Fruit fly (Drosophila melanogaster) whole organism, embryonic: Measurements from ENCODE around the gene HipHop.
A peak's percentile ranks its signal among the peaks of the same experiment; 100 is the strongest.

ENCODE experiments used
- BtbVII ChIP-seq: fragments of 200-800 bp; sonication (Bioruptor generic); optimal IDR thresholded peaks from 3 replicates; lab custom pipeline; 2017; ENCODE audit warnings: missing biosample characterization, mild to moderate bottlenecking, missing genetic modification characterization
- CG10431 ChIP-seq: fragments of 200-800 bp; sonication (Bioruptor generic); optimal IDR thresholded peaks from 3 replicates; lab custom pipeline; 2018; ENCODE audit warnings: missing biosample characterization, mild to moderate bottlenecking, missing genetic modification characterization
- CG10565 ChIP-seq: fragments of 200-800 bp; sonication (Bioruptor generic); optimal IDR thresholded peaks from 3 replicates; lab custom pipeline; 2016; ENCODE audit warnings: missing biosample characterization, mild to moderate bottlenecking, missing genetic modification characterization
- CG11085 ChIP-seq: fragments of 200-800 bp; sonication (Bioruptor generic); IDR thresholded peaks from 2 replicates; pipeline ENCODE4 v1.3.6; 2022; ENCODE audit warnings: missing biosample characterization, missing genetic modification characterization
- CG11456 ChIP-seq: fragments of 200-800 bp; sonication (Bioruptor generic); IDR thresholded peaks from 3 replicates; pipeline ENCODE4 v1.3.6; 2022; ENCODE audit warnings: missing biosample characterization, missing genetic modification characterization
- CG11695 ChIP-seq: fragments of 200-800 bp; sonication (Bioruptor generic); IDR thresholded peaks from 3 replicates; pipeline ENCODE4 v1.3.6; 2022; ENCODE audit warnings: missing biosample characterization, missing genetic modification characterization
- CG14441 ChIP-seq: fragments of 200-800 bp; sonication (Bioruptor generic); IDR thresholded peaks from 2 replicates; pipeline ENCODE4 v1.3.6; 2022; ENCODE audit warnings: missing biosample characterization, missing genetic modification characterization
- CG1529 ChIP-seq: fragments of 200-800 bp; sonication (Bioruptor generic); optimal IDR thresholded peaks from 3 replicates; lab custom pipeline; 2018; ENCODE audit warnings: missing biosample characterization, missing genetic modification characterization
- CG15479 ChIP-seq: fragments of 200-800 bp; sonication (Bioruptor generic); optimal IDR thresholded peaks from 3 replicates; lab custom pipeline; 2019; ENCODE audit warnings: missing biosample characterization, mild to moderate bottlenecking, missing genetic modification characterization, moderate library complexity
- CG17912 ChIP-seq: fragments of 200-800 bp; sonication (Bioruptor generic); optimal IDR thresholded peaks from 2 replicates; lab custom pipeline; 2018; ENCODE audit warnings: missing biosample characterization, mild to moderate bottlenecking, missing genetic modification characterization
- CG18476 ChIP-seq: fragments of 200-800 bp; sonication (Bioruptor generic); optimal IDR thresholded peaks from 2 replicates; lab custom pipeline; 2016; ENCODE audit warnings: missing biosample characterization, mild to moderate bottlenecking, missing genetic modification characterization
- CG31224 ChIP-seq: fragments of 200-800 bp; sonication (Bioruptor generic); IDR thresholded peaks from 2 replicates; pipeline ENCODE4 v1.3.6; 2022; ENCODE audit warnings: missing biosample characterization, missing genetic modification characterization
- CG34422 ChIP-seq: fragments of 200-800 bp; sonication (Bioruptor generic); IDR thresholded peaks from 3 replicates; pipeline ENCODE4 v1.3.6; 2022; ENCODE audit warnings: missing biosample characterization, missing genetic modification characterization
- CG3838 ChIP-seq: fragments of 200-800 bp; sonication (Bioruptor generic); optimal IDR thresholded peaks from 3 replicates; lab custom pipeline; 2016; ENCODE audit warnings: missing biosample characterization, missing genetic modification characterization
- CG43689 ChIP-seq: fragments of 200-800 bp; sonication (Bioruptor generic); IDR thresholded peaks from 2 replicates; pipeline ENCODE4 v1.3.6; 2022; ENCODE audit warnings: missing biosample characterization, missing genetic modification characterization
- CG4404 ChIP-seq: fragments of 200-800 bp; sonication (Bioruptor generic); IDR thresholded peaks from 2 replicates; pipeline ENCODE4 v1.3.6; 2022; ENCODE audit warnings: missing biosample characterization, missing genetic modification characterization
- CG8388 ChIP-seq: fragments of 200-800 bp; sonication (Bioruptor generic); optimal IDR thresholded peaks from 2 replicates; lab custom pipeline; 2019; ENCODE audit warnings: missing biosample characterization, mild to moderate bottlenecking, missing genetic modification characterization, moderate library complexity
- Doc2 ChIP-seq: fragments of 200-800 bp; sonication (Bioruptor generic); IDR thresholded peaks from 2 replicates; pipeline ENCODE4 v1.3.6; 2022; ENCODE audit warnings: missing biosample characterization, missing genetic modification characterization
- Dp ChIP-seq: fragments of 200-800 bp; sonication (Bioruptor generic); optimal IDR thresholded peaks from 2 replicates; lab custom pipeline; 2018; ENCODE audit warnings: missing biosample characterization, mild to moderate bottlenecking, missing genetic modification characterization, moderate library complexity
- Fer2 ChIP-seq: fragments of 200-800 bp; sonication (Bioruptor generic); optimal IDR thresholded peaks from 2 replicates; lab custom pipeline; 2018; ENCODE audit warnings: missing biosample characterization, mild to moderate bottlenecking, missing genetic modification characterization, moderate library complexity
- Fer3 ChIP-seq: fragments of 200-800 bp; sonication (Bioruptor generic); optimal IDR thresholded peaks from 2 replicates; lab custom pipeline; 2018; ENCODE audit warnings: missing biosample characterization, mild to moderate bottlenecking, missing genetic modification characterization, moderate library complexity
- HLH3B ChIP-seq: fragments of 200-800 bp; sonication (Bioruptor generic); IDR thresholded peaks from 2 replicates; pipeline ENCODE4 v1.3.6; 2022; ENCODE audit warnings: missing biosample characterization, missing genetic modification characterization
- Hand ChIP-seq: fragments of 200-800 bp; sonication (Bioruptor generic); optimal IDR thresholded peaks from 2 replicates; lab custom pipeline; 2017; ENCODE audit warnings: mild to moderate bottlenecking, missing biosample characterization, missing genetic modification reagents, missing genetic modification characterization
- HmgD ChIP-seq: fragments of 200-800 bp; sonication (Bioruptor generic); optimal IDR thresholded peaks from 3 replicates; lab custom pipeline; 2016; ENCODE audit warnings: missing biosample characterization, missing genetic modification characterization
- HmgZ ChIP-seq: fragments of 200-800 bp; sonication (Bioruptor generic); optimal IDR thresholded peaks from 2 replicates; lab custom pipeline; 2018; ENCODE audit warnings: missing biosample characterization, mild to moderate bottlenecking, missing genetic modification characterization
- Hmx ChIP-seq: fragments of 200-800 bp; sonication (Bioruptor generic); optimal IDR thresholded peaks from 2 replicates; lab custom pipeline; 2016; ENCODE audit warnings: missing biosample characterization, missing genetic modification characterization
- MBD-R2 ChIP-seq: fragments of 200-800 bp; sonication (Bioruptor generic); IDR thresholded peaks from 2 replicates; pipeline ENCODE4 v1.3.6; 2022; ENCODE audit warnings: missing biosample characterization, missing genetic modification characterization
- NC2β ChIP-seq: fragments of 200-800 bp; sonication (Bioruptor generic); optimal IDR thresholded peaks from 2 replicates; lab custom pipeline; 2016; ENCODE audit warnings: missing biosample characterization, missing genetic modification characterization
- NfI ChIP-seq: fragments of 200-800 bp; sonication (Bioruptor generic); optimal IDR thresholded peaks from 3 replicates; lab custom pipeline; 2018; ENCODE audit warnings: missing biosample characterization, mild to moderate bottlenecking, missing genetic modification characterization, moderate library complexity
- Scr ChIP-seq: fragments of 200-800 bp; sonication (Bioruptor generic); IDR thresholded peaks from 2 replicates; pipeline ENCODE4 v1.3.6; 2022; ENCODE audit warnings: missing biosample characterization, missing genetic modification characterization; ENCODE audit not compliant: partially characterized antibody
- Ssrp ChIP-seq: fragments of 200-800 bp; sonication (Bioruptor generic); optimal IDR thresholded peaks from 2 replicates; lab custom pipeline; 2018; ENCODE audit warnings: missing biosample characterization, mild to moderate bottlenecking, missing genetic modification characterization, moderate library complexity
- bcd ChIP-seq: fragments of 200-800 bp; sonication (Bioruptor generic); optimal IDR thresholded peaks from 2 replicates; lab custom pipeline; 2017; ENCODE audit warnings: missing biosample characterization, mild to moderate bottlenecking, missing genetic modification characterization
- bowl ChIP-seq: fragments of 200-800 bp; sonication (Bioruptor generic); IDR thresholded peaks from 2 replicates; pipeline ENCODE4 v1.3.6; 2022; ENCODE audit warnings: missing biosample characterization, missing genetic modification characterization
- bsh ChIP-seq, 2 experiments: fragments of 200-800 bp; sonication (Bioruptor generic); optimal IDR thresholded peaks; 2 replicates each; lab custom pipeline; 2017 to 2018; ENCODE audit warnings: mild to moderate bottlenecking in 2 of 2, missing biosample characterization in 2 of 2, missing genetic modification characterization in 2 of 2, moderate library complexity in 1 of 2
- caup ChIP-seq: fragments of 200-800 bp; sonication (Bioruptor generic); optimal IDR thresholded peaks from 3 replicates; lab custom pipeline; 2017; ENCODE audit warnings: missing biosample characterization, mild to moderate bottlenecking, missing genetic modification characterization, moderate library complexity; ENCODE audit not compliant: severe bottlenecking
- croc ChIP-seq: fragments of 200-800 bp; sonication (Bioruptor generic); conservative IDR thresholded peaks from 3 replicates; pipeline ENCODE4 v1.3.6; 2022; ENCODE audit warnings: missing biosample characterization, missing genetic modification characterization
- dan ChIP-seq: fragments of 200-800 bp; sonication (Bioruptor generic); IDR thresholded peaks from 2 replicates; pipeline ENCODE4 v1.3.6; 2022; ENCODE audit warnings: missing biosample characterization, missing genetic modification characterization
- dmrt11E ChIP-seq: fragments of 200-800 bp; sonication (Bioruptor generic); optimal IDR thresholded peaks from 3 replicates; lab custom pipeline; 2018; ENCODE audit warnings: missing biosample characterization, mild to moderate bottlenecking, missing genetic modification characterization, moderate library complexity
- dysf ChIP-seq: fragments of 200-800 bp; sonication (Bioruptor generic); IDR thresholded peaks from 3 replicates; pipeline ENCODE4 v1.3.6; 2022; ENCODE audit warnings: missing biosample characterization, missing genetic modification characterization
- fd96Cb ChIP-seq: fragments of 200-800 bp; sonication (Bioruptor generic); optimal IDR thresholded peaks from 2 replicates; lab custom pipeline; 2018; ENCODE audit warnings: missing biosample characterization, mild to moderate bottlenecking, missing genetic modification characterization, moderate library complexity
- ham ChIP-seq: fragments of 200-800 bp; sonication (Bioruptor generic); IDR thresholded peaks from 2 replicates; pipeline ENCODE4 v1.3.6; 2022; ENCODE audit warnings: missing biosample characterization, missing genetic modification characterization
- jigr1 ChIP-seq: fragments of 200-800 bp; sonication (Bioruptor generic); IDR thresholded peaks from 3 replicates; pipeline ENCODE4 v1.3.6; 2022; ENCODE audit warnings: missing biosample characterization, missing genetic modification characterization
- lola ChIP-seq, 3 experiments: fragments of >200 bp in 2 of 3; fragments of 200-800 bp in 1 of 3; sonication (Bioruptor generic) in 1 of 3; optimal IDR thresholded peaks; 2 replicates each; lab custom pipeline; 2017 to 2019; ENCODE audit warnings: missing biosample characterization in 3 of 3, missing genetic modification characterization in 3 of 3, mild to moderate bottlenecking in 1 of 3, moderate library complexity in 1 of 3
- schlank ChIP-seq: fragments of 200-800 bp; sonication (Bioruptor generic); optimal IDR thresholded peaks from 2 replicates; lab custom pipeline; 2018; ENCODE audit warnings: missing biosample characterization, mild to moderate bottlenecking, missing genetic modification characterization
- sisA ChIP-seq: fragments of 200-800 bp; sonication (Bioruptor generic); IDR thresholded peaks from 2 replicates; pipeline ENCODE4 v1.3.6; 2022; ENCODE audit warnings: missing biosample characterization, missing genetic modification characterization
- sob ChIP-seq: fragments of 200-800 bp; sonication (Bioruptor generic); IDR thresholded peaks from 2 replicates; pipeline ENCODE4 v1.3.6; 2022; ENCODE audit warnings: missing biosample characterization, missing genetic modification characterization
- sug ChIP-seq: fragments of 200-800 bp; optimal IDR thresholded peaks from 2 replicates; lab custom pipeline; 2019; ENCODE audit warnings: missing biosample characterization, mild to moderate bottlenecking, missing genetic modification characterization, moderate library complexity
- zfh2 ChIP-seq: fragments of 200-800 bp; sonication (Bioruptor generic); optimal IDR thresholded peaks from 2 replicates; lab custom pipeline; 2016; ENCODE audit warnings: missing biosample characterization, missing genetic modification characterization

The HipHop gene

dm6 chr3L:18781653-18782629, 39.0 kb upstream of the HipHop start (continued):
- no peak for TF ChIP-seq CG3838
- no peak for TF ChIP-seq bsh (GFP tag; optimal IDR thresholded peaks at IDR 0.05; lab: Kevin White, UChicago)
- TF ChIP-seq schlank: no peak
- no peak for TF ChIP-seq ham (GFP tag; lab: Robert Waterston, UW)
- TF ChIP-seq CG18476 (GFP tag; lab: Kevin White, UChicago): no peak
- no peak for TF ChIP-seq CG1529 (GFP tag; lab: Kevin White, UChicago)
- no peak for TF ChIP-seq Hmx (GFP tag; lab: Kevin White, UChicago)
- peak; percentile 73 for TF ChIP-seq dysf (GFP tag; lab: Robert Waterston, UW)
- peak; percentile 45 for TF ChIP-seq sisA (GFP tag; lab: Robert Waterston, UW)
- no peak for TF ChIP-seq MBD-R2
- TF ChIP-seq fd96Cb (tag; lab: Kevin White, UChicago): peak; percentile 56
- peak; percentile 49 for TF ChIP-seq BtbVII
- peak; percentile 14 for TF ChIP-seq Fer2
- no peak for TF ChIP-seq CG17912 (GFP tag; lab: Kevin White, UChicago)
- TF ChIP-seq HLH3B: peak; percentile 61; the same call in 1 of the 2 replicates
- TF ChIP-seq Dp: no peak
- peak; percentile 61; the same call in 1 of the 3 replicates for TF ChIP-seq jigr1 (GFP tag; lab: Robert Waterston, UW)
- no peak for TF ChIP-seq bowl (GFP tag; lab: Robert Waterston, UW)
- peak; percentile 43 for TF ChIP-seq Ssrp (tag; lab: Kevin White, UChicago)
- TF ChIP-seq Fer3: peak; percentile 27
- TF ChIP-seq NfI (GFP tag; lab: Kevin White, UChicago): peak; percentile 57
- peak; percentile 24 for TF ChIP-seq caup (GFP tag; lab: Kevin White, UChicago)
- no peak for TF ChIP-seq dan
- peak; percentile 41; the same call in 1 of the 2 replicates for TF ChIP-seq sob (GFP tag; lab: Robert Waterston, UW)
- TF ChIP-seq sug (tag; lab: Kevin White, UChicago): peak; percentile 18
- no peak for TF ChIP-seq CG43689
- TF ChIP-seq CG15479 (GFP tag; lab: Kevin White, UChicago): no peak
- TF ChIP-seq HmgD: no peak
- no peak for TF ChIP-seq CG10431 (GFP tag; lab: Kevin White, UChicago)
- TF ChIP-seq CG4404 (GFP tag; lab: Robert Waterston, UW): no peak
- TF ChIP-seq lola (GFP tag; optimal IDR thresholded peaks at IDR 0.05; lab: Kevin White, UChicago): no peak
- no peak for TF ChIP-seq Doc2 (GFP tag; lab: Robert Waterston, UW)
- no peak for TF ChIP-seq CG31224
- TF ChIP-seq CG11085 (GFP tag; lab: Robert Waterston, UW): no peak
- TF ChIP-seq CG8388 (GFP tag; lab: Kevin White, UChicago): no peak
- TF ChIP-seq NC2β: no peak
- TF ChIP-seq HmgZ (tag; lab: Kevin White, UChicago): no peak
- peak; percentile 28; the same call in 1 of the 3 replicates for TF ChIP-seq CG11695
- no peak for TF ChIP-seq croc (GFP tag; lab: Robert Waterston, UW)
- TF ChIP-seq CG10565 (GFP tag; lab: Kevin White, UChicago): no peak
- peak; percentile 40 for TF ChIP-seq CG14441 (GFP tag; lab: Robert Waterston, UW)
- TF ChIP-seq CG34422 (GFP tag; lab: Robert Waterston, UW): peak; percentile 57; the same call in 2 of the 3 replicates
- no peak for TF ChIP-seq dmrt11E (tag; lab: Kevin White, UChicago)
- TF ChIP-seq Scr: no peak
- TF ChIP-seq Hand: no peak
- peak; percentile 40 for TF ChIP-seq bcd (GFP tag; lab: Kevin White, UChicago)
- TF ChIP-seq CG11456 (GFP tag; lab: Robert Waterston, UW): no peak
- TF ChIP-seq zfh2 (GFP tag; lab: Kevin White, UChicago): no peak
